Worm (Caenorhabditis elegans) whole organism, L3 larva: ENCODE measurements around the gene srt-18.

Source experiments
- sea-2 ChIP-seq: fragments of 150-350 bp; sonication (generic microtip); optimal IDR thresholded peaks from 4 replicates; lab custom pipeline; 2014; ENCODE audit warnings: missing biosample characterization, missing genetic modification reagents, missing genetic modification characterization
- unc-39 ChIP-seq: sonication (generic microtip); optimal IDR thresholded peaks from 4 replicates; lab custom pipeline; 2017; ENCODE audit warnings: missing biosample characterization, missing genetic modification characterization

- TF ChIP-seq sea-2 (no peak), unc-39 (no peak)
Measured at ce11 chrV:9018871-9019270, 3.4 kb upstream of the srt-18 start.
